Fruit fly (Drosophila melanogaster) whole organism, pupa: ENCODE results near the gene Torsin.
A peak's percentile ranks its signal among the peaks of the same experiment; 100 is the strongest.

Experiments
- CG10348 ChIP-seq: fragments of 200-800 bp; sonication (Bioruptor generic); IDR thresholded peaks from 2 replicates; pipeline ENCODE4 v1.3.6; 2022; ENCODE audit warnings: missing biosample characterization, missing genetic modification characterization
- CG12605 ChIP-seq: fragments of 200-800 bp; sonication (Bioruptor generic); IDR thresholded peaks from 2 replicates; pipeline ENCODE4 v1.3.6; 2022; ENCODE audit warnings: missing biosample characterization, missing genetic modification characterization
- CG13204 ChIP-seq: fragments of 200-800 bp; sonication (Bioruptor generic); optimal IDR thresholded peaks from 2 replicates; lab custom pipeline; 2018; ENCODE audit warnings: missing biosample characterization, mild to moderate bottlenecking, missing genetic modification characterization, moderate library complexity
- CG14655 ChIP-seq: fragments of 200-800 bp; sonication (Bioruptor generic); optimal IDR thresholded peaks from 3 replicates; lab custom pipeline; 2017; ENCODE audit warnings: mild to moderate bottlenecking, missing biosample characterization, missing genetic modification reagents, missing genetic modification characterization
- CG15710 ChIP-seq: fragments of 200-800 bp; sonication (Bioruptor generic); optimal IDR thresholded peaks from 2 replicates; lab custom pipeline; 2018; ENCODE audit warnings: missing biosample characterization, mild to moderate bottlenecking, missing genetic modification characterization, moderate library complexity
- CG17806 ChIP-seq: fragments of 200-800 bp; sonication (Bioruptor generic); optimal IDR thresholded peaks from 2 replicates; lab custom pipeline; 2018; ENCODE audit warnings: missing biosample characterization, mild to moderate bottlenecking, missing genetic modification characterization, moderate library complexity
- CG32121 ChIP-seq: fragments of 200-800 bp; sonication (Bioruptor generic); IDR thresholded peaks from 2 replicates; pipeline ENCODE4 v1.3.6; 2022; ENCODE audit warnings: missing biosample characterization, missing genetic modification characterization
- CG34367 ChIP-seq: fragments of 200-800 bp; sonication (Bioruptor generic); optimal IDR thresholded peaks from 2 replicates; lab custom pipeline; 2018; ENCODE audit warnings: missing biosample characterization, mild to moderate bottlenecking, missing genetic modification characterization
- CG4496 ChIP-seq: fragments of 200-800 bp; sonication (Bioruptor generic); IDR thresholded peaks from 3 replicates; pipeline ENCODE4 v1.3.6; 2022; ENCODE audit warnings: missing biosample characterization, missing genetic modification characterization
- CG8159 ChIP-seq: fragments of 200-800 bp; sonication (Bioruptor generic); optimal IDR thresholded peaks from 3 replicates; lab custom pipeline; 2018; ENCODE audit warnings: missing biosample characterization, mild to moderate bottlenecking, missing genetic modification characterization, moderate library complexity
- CG8301 ChIP-seq: fragments of 200-800 bp; sonication (Bioruptor generic); optimal IDR thresholded peaks from 2 replicates; lab custom pipeline; 2018; ENCODE audit warnings: missing biosample characterization, mild to moderate bottlenecking, missing genetic modification characterization
- CG9948 ChIP-seq: fragments of 200-800 bp; sonication (Bioruptor generic); optimal IDR thresholded peaks from 2 replicates; lab custom pipeline; 2018; ENCODE audit warnings: missing biosample characterization, mild to moderate bottlenecking, missing genetic modification characterization, moderate library complexity
- D1 ChIP-seq: fragments of 200-800 bp; sonication (Bioruptor generic); optimal IDR thresholded peaks from 2 replicates; lab custom pipeline; 2018; ENCODE audit warnings: missing biosample characterization, mild to moderate bottlenecking, missing genetic modification characterization, moderate library complexity
- EcR ChIP-seq: fragments of 200-800 bp; sonication (Bioruptor generic); optimal IDR thresholded peaks from 3 replicates; lab custom pipeline; 2019; ENCODE audit warnings: missing biosample characterization, missing genetic modification characterization, mild to moderate bottlenecking, moderate library complexity, missing genetic modification reagents
- Ets98B ChIP-seq: fragments of 200-800 bp; sonication (Bioruptor generic); IDR thresholded peaks from 2 replicates; pipeline ENCODE4 v1.3.6; 2022; ENCODE audit warnings: missing biosample characterization, missing genetic modification characterization
- Pif1A ChIP-seq: fragments of 200-800 bp; sonication (Bioruptor generic); optimal IDR thresholded peaks from 3 replicates; lab custom pipeline; 2016; ENCODE audit warnings: missing biosample characterization, missing genetic modification characterization
- Pif1B ChIP-seq: fragments of 200-800 bp; sonication (Bioruptor generic); optimal IDR thresholded peaks from 3 replicates; lab custom pipeline; 2016; ENCODE audit warnings: missing biosample characterization, missing genetic modification characterization
- Snoo ChIP-seq: fragments of 200-800 bp; sonication (Bioruptor generic); optimal IDR thresholded peaks from 3 replicates; lab custom pipeline; 2017; ENCODE audit warnings: missing biosample characterization, mild to moderate bottlenecking, missing genetic modification characterization, inconsistent platforms
- fd96Ca ChIP-seq: fragments of 200-800 bp; sonication (Bioruptor generic); IDR thresholded peaks from 3 replicates; pipeline ENCODE4 v1.3.6; 2022; ENCODE audit warnings: missing biosample characterization, missing genetic modification characterization
- gl ChIP-seq: fragments of 200-800 bp; sonication (Bioruptor generic); optimal IDR thresholded peaks from 2 replicates; lab custom pipeline; 2018; ENCODE audit warnings: missing biosample characterization, mild to moderate bottlenecking, missing genetic modification characterization
- rn ChIP-seq: fragments of 200-800 bp; sonication (Bioruptor generic); IDR thresholded peaks from 2 replicates; pipeline ENCODE4 v1.3.6; 2022; ENCODE audit warnings: missing biosample characterization, missing genetic modification characterization

Gene Torsin

dm6 chrX:4627160-4627559, 22.7 kb downstream of the Torsin start:
- no peak for TF ChIP-seq Ets98B (GFP tag; lab: Robert Waterston, UW)
- no peak for TF ChIP-seq CG34367 (tag; lab: Kevin White, UChicago)
- no peak for TF ChIP-seq CG8301 (tag; lab: Kevin White, UChicago)
- TF ChIP-seq CG14655 (GFP tag; lab: Kevin White, UChicago) = no peak
- TF ChIP-seq CG10348 (GFP tag; lab: Robert Waterston, UW) = no peak
- TF ChIP-seq Snoo (tag; lab: Kevin White, UChicago) = no peak
- TF ChIP-seq CG17806 (tag; lab: Kevin White, UChicago) = no peak
- TF ChIP-seq rn (GFP tag; lab: Robert Waterston, UW) = no peak
- TF ChIP-seq CG13204 (GFP tag; lab: Kevin White, UChicago) = no peak
- TF ChIP-seq EcR (GFP tag; lab: Kevin White, UChicago) = no peak
- no peak for TF ChIP-seq CG12605 (GFP tag; lab: Robert Waterston, UW)
- no peak for TF ChIP-seq gl
- TF ChIP-seq CG32121 (GFP tag; lab: Robert Waterston, UW) = no peak
- TF ChIP-seq fd96Ca = no peak
- no peak for TF ChIP-seq CG9948
- no peak for TF ChIP-seq CG4496 (GFP tag; lab: Robert Waterston, UW)

- TF ChIP-seq CG10348 (GFP tag; lab: Robert Waterston, UW) (no peak), Pif1B (GFP tag; lab: Kevin White, UChicago) (no peak), Snoo (tag; lab: Kevin White, UChicago) (no peak), CG8159 (tag; lab: Kevin White, UChicago) (no peak), CG34367 (tag; lab: Kevin White, UChicago) (no peak), Ets98B (GFP tag; lab: Robert Waterston, UW) (no peak), Pif1A (GFP tag; lab: Kevin White, UChicago) (no peak), CG9948 (no peak)
These were observed 31.0 kb downstream of the Torsin start for dm6 chrX:4618869-4619268.

dm6 chrX:4616865-4617669, 32.8 kb downstream of the Torsin start, which contains the start of gene peb:
Gene peb (plus strand): TSS chrX:4617564.
- TF ChIP-seq fd96Ca (peak; percentile 34; the same call in 2 of the 3 replicates), CG17806 (tag; lab: Kevin White, UChicago) (no peak), D1 (tag; lab: Kevin White, UChicago) (no peak), CG32121 (GFP tag; lab: Robert Waterston, UW) (no peak), EcR (GFP tag; lab: Kevin White, UChicago) (peak; percentile 27), CG15710 (tag; lab: Kevin White, UChicago) (no peak), CG34367 (tag; lab: Kevin White, UChicago) (peak; percentile 4), CG14655 (GFP tag; lab: Kevin White, UChicago) (peak; percentile 33), CG13204 (GFP tag; lab: Kevin White, UChicago) (peak; percentile 32), Pif1B (GFP tag; lab: Kevin White, UChicago) (peak; percentile 12), CG4496 (GFP tag; lab: Robert Waterston, UW) (peak; percentile 63; the same call in 2 of the 3 replicates), gl (peak; percentile 47), CG9948 (no peak), CG8301 (tag; lab: Kevin White, UChicago) (no peak), Pif1A (GFP tag; lab: Kevin White, UChicago) (peak; percentile 7), CG10348 (GFP tag; lab: Robert Waterston, UW) (no peak), rn (GFP tag; lab: Robert Waterston, UW) (no peak), Ets98B (GFP tag; lab: Robert Waterston, UW) (peak; percentile 60), CG8159 (tag; lab: Kevin White, UChicago) (peak; percentile 12), CG12605 (GFP tag; lab: Robert Waterston, UW) (peak; percentile 71), Snoo (tag; lab: Kevin White, UChicago) (peak; percentile 54)
- TF ChIP-seq, all 21 proteins: peak for 13

dm6 chrX:4615684-4616292, 34.0 kb downstream of the Torsin start:
- no peak for TF ChIP-seq CG8301 (tag; lab: Kevin White, UChicago)
- no peak for TF ChIP-seq fd96Ca
- peak; percentile 0 for TF ChIP-seq CG17806 (tag; lab: Kevin White, UChicago)
- TF ChIP-seq Snoo (tag; lab: Kevin White, UChicago) = peak; percentile 44
- no peak for TF ChIP-seq rn (GFP tag; lab: Robert Waterston, UW)
- TF ChIP-seq EcR (GFP tag; lab: Kevin White, UChicago) = peak; percentile 42
- TF ChIP-seq CG32121 (GFP tag; lab: Robert Waterston, UW) = no peak
- no peak for TF ChIP-seq CG12605 (GFP tag; lab: Robert Waterston, UW)
- TF ChIP-seq Pif1B (GFP tag; lab: Kevin White, UChicago) = no peak
- no peak for TF ChIP-seq D1 (tag; lab: Kevin White, UChicago)
- peak; percentile 1 for TF ChIP-seq Pif1A (GFP tag; lab: Kevin White, UChicago)
- TF ChIP-seq CG4496 (GFP tag; lab: Robert Waterston, UW) = peak; percentile 65; the same call in 2 of the 3 replicates

- TF ChIP-seq CG12605 (GFP tag; lab: Robert Waterston, UW) = no peak
- no peak for TF ChIP-seq Pif1A (GFP tag; lab: Kevin White, UChicago)
- no peak for TF ChIP-seq gl
- 0 out of 3 replicates have a peak, but pooled peaks have one; percentile 30 for TF ChIP-seq fd96Ca
- TF ChIP-seq CG4496 (GFP tag; lab: Robert Waterston, UW) = peak; percentile 68; the same call in 2 of the 3 replicates
- 0 out of 2 replicates have a peak, but pooled peaks have one; percentile 14 for TF ChIP-seq Ets98B (GFP tag; lab: Robert Waterston, UW)
These were observed 34.9 kb downstream of the Torsin start for dm6 chrX:4614945-4615344.
